Worm (Caenorhabditis elegans) whole organism, young adult: ENCODE data around the gene otpl-4.

ENCODE experiments used
- C06A6.2 ChIP-seq: fragments of 200-800 bp; sonication (Bioruptor generic); conservative IDR thresholded peaks from 2 replicates; pipeline ENCODE4 v1.3.6; 2022; ENCODE audit warnings: missing genetic modification characterization, missing compliant biosample characterization
- F22D6.2 ChIP-seq: sonication (generic microtip); optimal IDR thresholded peaks from 2 replicates; lab custom pipeline; 2016; ENCODE audit warnings: mild to moderate bottlenecking, missing genetic modification characterization, missing compliant biosample characterization
- K11D2.4 ChIP-seq: fragments of 200-800 bp; sonication (Bioruptor generic); IDR thresholded peaks from 2 replicates; pipeline ENCODE4 v1.3.6; 2022; ENCODE audit warnings: missing genetic modification reagents, missing genetic modification characterization, missing compliant biosample characterization
- aptf-2 ChIP-seq: fragments of 200-800 bp; sonication (Bioruptor generic); conservative IDR thresholded peaks from 2 replicates; pipeline ENCODE4 v1.3.6; 2022; ENCODE audit warnings: missing genetic modification reagents, missing genetic modification characterization, missing compliant biosample characterization
- aptf-3 ChIP-seq: fragments of 200-800 bp; sonication (Bioruptor generic); IDR thresholded peaks from 2 replicates; pipeline ENCODE4 v1.3.6; 2022; ENCODE audit warnings: missing genetic modification characterization, missing compliant biosample characterization
- attf-3 ChIP-seq: fragments of 200-800 bp; sonication (Bioruptor generic); conservative IDR thresholded peaks from 2 replicates; pipeline ENCODE4 v1.3.6; 2022; ENCODE audit warnings: missing genetic modification reagents, missing genetic modification characterization, missing compliant biosample characterization
- ceh-58 ChIP-seq: fragments of 200-800 bp; sonication (Bioruptor generic); IDR thresholded peaks from 2 replicates; pipeline ENCODE4 v1.3.6; 2022; ENCODE audit warnings: missing genetic modification characterization, missing compliant biosample characterization
- dox-1 ChIP-seq: fragments of 200-800 bp; sonication (Bioruptor generic); IDR thresholded peaks from 2 replicates; pipeline ENCODE4 v1.3.6; 2022; ENCODE audit warnings: missing genetic modification reagents, missing genetic modification characterization, missing compliant biosample characterization
- madf-6 ChIP-seq: fragments of 200-800 bp; sonication (Bioruptor generic); IDR thresholded peaks from 2 replicates; pipeline ENCODE4 v1.3.6; 2022; ENCODE audit warnings: missing genetic modification reagents, missing genetic modification characterization, missing compliant biosample characterization
- madf-8 ChIP-seq: fragments of 200-800 bp; sonication (Bioruptor generic); conservative IDR thresholded peaks from 2 replicates; pipeline ENCODE4 v1.3.6; 2022; ENCODE audit warnings: missing genetic modification reagents, missing genetic modification characterization, missing compliant biosample characterization
- rpc-1 ChIP-seq, 2 experiments: fragments of 150-350 bp in 1 of 2; sonication (generic microtip) in 1 of 2; optimal IDR thresholded peaks; 2 replicates each; lab custom pipeline; 2014 to 2018; ENCODE audit warnings: missing biosample characterization in 1 of 2, missing genetic modification characterization in 1 of 2, missing genetic modification reagents in 1 of 2, missing genotype in 1 of 2
- sea-2 ChIP-seq: fragments of 200-800 bp; sonication (Bioruptor generic); IDR thresholded peaks from 2 replicates; pipeline ENCODE4 v1.3.6; 2022; ENCODE audit warnings: missing genetic modification characterization, missing compliant biosample characterization
- snpc-3.4 ChIP-seq: sonication (generic microtip); optimal IDR thresholded peaks from 2 replicates; lab custom pipeline; 2017; ENCODE audit warnings: missing genetic modification characterization, mild to moderate bottlenecking, missing compliant biosample characterization, antibody characterized with exemption, moderate library complexity, missing genotype, missing genetic modification reagents
- snpc-4 ChIP-seq, 5 experiments: fragments of 150-350 bp in 1 of 5; sonication (generic microtip) in 4 of 5; optimal IDR thresholded peaks; 2 replicates each; lab custom pipeline; 2014 to 2018; ENCODE audit warnings: missing genetic modification characterization in 5 of 5, missing biosample characterization in 3 of 5, antibody characterized with exemption in 2 of 5, mild to moderate bottlenecking in 2 of 5, missing compliant biosample characterization in 2 of 5, missing genotype in 2 of 5, moderate library complexity in 2 of 5, missing genetic modification reagents in 1 of 5

- TF ChIP-seq K11D2.4 (GFP tag; lab: Robert Waterston, UW) (no peak), ceh-58 (GFP tag; lab: Robert Waterston, UW) (no peak), snpc-4 (GFP tag; optimal IDR thresholded peaks at IDR 0.05; lab: Kevin White, UChicago) (no peak), snpc-4 (tag; optimal IDR thresholded peaks at IDR 0.05; lab: Kevin White, UChicago) (no peak), attf-3 (GFP tag; lab: Robert Waterston, UW) (no peak), F22D6.2 (tag; lab: Kevin White, UChicago) (no peak), sea-2 (GFP tag; lab: Robert Waterston, UW) (no peak), madf-6 (GFP tag; lab: Robert Waterston, UW) (no peak), C06A6.2 (no peak), dox-1 (GFP tag; lab: Robert Waterston, UW) (no peak), aptf-3 (GFP tag; lab: Robert Waterston, UW) (no peak), rpc-1 (optimal IDR thresholded peaks at IDR 0.05; lab: Kevin White, UChicago) (no peak), rpc-1 (tag; optimal IDR thresholded peaks at IDR 0.05; lab: Kevin White, UChicago) (no peak), snpc-3.4 (no peak), aptf-2 (GFP tag; lab: Robert Waterston, UW) (no peak), madf-8 (no peak)
Measured at ce11 chrV:8555955-8556354, 18.8 kb downstream of the otpl-4 start.
